Worm (Caenorhabditis elegans): Measurements from ENCODE around the gene lgg-3.

The lgg-3 gene

ce11 chrIII:5665278-5665677 lies 32.5 kb downstream of the lgg-3 start:
- TF ChIP-seq B0035.1 (tag; optimal IDR thresholded peaks at IDR 0.05) (no peak), aptf-3 (GFP tag; IDR thresholded peaks at IDR 0.05) (no peak), rcor-1 (GFP tag; IDR thresholded peaks at IDR 0.05) (no peak), snpc-3.4 (tag; optimal IDR thresholded peaks at IDR 0.05) (no peak), snpc-1.1 (tag; optimal IDR thresholded peaks at IDR 0.05; ENCODE audit: insufficient read depth) (no peak)

DNA sequence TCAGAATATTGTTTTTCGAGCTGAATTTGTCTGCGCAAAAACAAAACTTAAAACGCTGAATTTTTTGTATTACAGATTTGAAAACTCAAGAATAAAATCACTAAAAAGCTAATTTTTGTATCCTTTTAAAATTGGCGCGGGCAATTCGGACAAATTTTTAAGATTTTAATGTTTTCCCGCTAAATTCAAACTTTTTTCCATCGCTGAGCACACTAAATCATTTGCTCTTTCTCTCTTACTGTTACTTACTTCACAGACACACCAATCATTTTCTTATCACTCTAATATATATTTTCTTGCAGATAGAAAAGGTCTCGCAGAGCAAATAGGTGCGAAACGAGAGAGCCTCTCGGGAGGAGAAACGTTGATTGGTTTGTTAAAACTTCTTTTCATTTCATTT lies 33.9 kb downstream of the lgg-3 start, which contains the start of gene par-3:
TSS of gene par-3 (plus strand) at position 301 of the 400 bp plus-strand sequence.
- TF ChIP-seq pha-4 (tag; optimal IDR thresholded peaks at IDR 0.05) (no peak), nhr-80 (tag; optimal IDR thresholded peaks at IDR 0.05) (peak; percentile 15)

DNA sequence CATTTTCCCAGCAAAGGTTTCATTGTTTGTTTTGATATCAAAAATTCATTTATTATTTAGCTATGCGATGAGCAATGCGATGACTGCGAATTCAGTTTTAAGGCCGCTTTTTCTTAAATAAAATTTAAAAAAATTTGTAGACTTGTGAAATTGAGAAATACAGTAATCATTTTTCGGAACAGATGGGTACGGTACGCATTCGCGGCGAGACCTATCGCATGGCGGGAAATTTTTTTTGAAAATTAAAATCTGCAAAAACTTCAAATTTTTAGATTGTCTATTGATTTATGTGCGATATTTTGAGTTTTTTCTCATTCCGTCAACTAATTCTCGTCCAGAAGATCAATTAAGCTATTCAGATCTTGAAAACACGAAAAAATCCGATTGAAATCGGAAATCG lies 34.3 kb downstream of the lgg-3 start:
- peak; percentile 89 for TF ChIP-seq unc-130 (GFP tag; optimal IDR thresholded peaks at IDR 0.05)
- no peak for TF ChIP-seq cebp-2 (GFP tag; IDR thresholded peaks at IDR 0.05)
- TF ChIP-seq dox-1 (GFP tag; IDR thresholded peaks at IDR 0.05) = peak; percentile 86
- no peak for TF ChIP-seq ccch-3 (GFP tag; optimal IDR thresholded peaks at IDR 0.05)
- TF ChIP-seq hlh-12 (tag; optimal IDR thresholded peaks at IDR 0.05) = no peak
- TF ChIP-seq nfya-1 (tag; optimal IDR thresholded peaks at IDR 0.05; ENCODE audit: borderline replicate concordance, insufficient read depth) = no peak
- TF ChIP-seq sptf-2 (GFP tag; optimal IDR thresholded peaks at IDR 0.05) = no peak
- peak; percentile 99 for TF ChIP-seq F33H1.4 (GFP tag; IDR thresholded peaks at IDR 0.05)
- TF ChIP-seq ama-1 (optimal IDR thresholded peaks at IDR 0.05) = no peak
- no peak for TF ChIP-seq ama-1 (GFP tag; optimal IDR thresholded peaks at IDR 0.05)
- TF ChIP-seq lsl-1 (GFP tag; optimal IDR thresholded peaks at IDR 0.05) = peak; percentile 100
- TF ChIP-seq atf-7 (tag; optimal IDR thresholded peaks at IDR 0.05) = no peak
- no peak for TF ChIP-seq lsy-27 (tag; optimal IDR thresholded peaks at IDR 0.05; ENCODE audit: borderline replicate concordance, insufficient read depth)
- no peak for TF ChIP-seq Y56A3A.18 (GFP tag; IDR thresholded peaks at IDR 0.05)
- TF ChIP-seq Y53G8AR.9 (GFP tag; conservative IDR thresholded peaks at IDR 0.05) = peak; percentile 83
- no peak for TF ChIP-seq aptf-3 (GFP tag; IDR thresholded peaks at IDR 0.05)
- TF ChIP-seq sea-2 (GFP tag; IDR thresholded peaks at IDR 0.05) = no peak
- TF ChIP-seq madf-8 (GFP tag; conservative IDR thresholded peaks at IDR 0.05) = peak; percentile 100
- TF ChIP-seq K11D2.4 (GFP tag; IDR thresholded peaks at IDR 0.05) = no peak
- no peak for TF ChIP-seq F52B5.7 (tag; optimal IDR thresholded peaks at IDR 0.05)
- peak; percentile 56 for TF ChIP-seq hrde-1 (tag; optimal IDR thresholded peaks at IDR 0.05; ENCODE audit: borderline replicate concordance)
- no peak for TF ChIP-seq zim-3 (tag; optimal IDR thresholded peaks at IDR 0.05)
- peak; percentile 83 for TF ChIP-seq Y95B8A.8 (GFP tag; IDR thresholded peaks at IDR 0.05)
- 0 out of 2 replicates have a peak, but pooled peaks have one; percentile 48 for TF ChIP-seq Y79H2A.3 (GFP tag; conservative IDR thresholded peaks at IDR 0.05)
- TF ChIP-seq bed-1 (GFP tag; IDR thresholded peaks at IDR 0.05) = no peak
- peak; percentile 56 for TF ChIP-seq athp-1 (tag; optimal IDR thresholded peaks at IDR 0.05)
- TF ChIP-seq nhr-27 (tag; optimal IDR thresholded peaks at IDR 0.05) = no peak
- no peak for TF ChIP-seq ZK185.1 (tag; optimal IDR thresholded peaks at IDR 0.05; ENCODE audit: poor library complexity, severe bottlenecking)
- TF ChIP-seq pbrm-1 (GFP tag; IDR thresholded peaks at IDR 0.05) = peak; percentile 72; the same call in 1 of the 2 replicates
- no peak for TF ChIP-seq C06A6.2 (GFP tag; conservative IDR thresholded peaks at IDR 0.05)
- no peak for TF ChIP-seq attf-5 (GFP tag; optimal IDR thresholded peaks at IDR 0.05)
- peak; percentile 85 for TF ChIP-seq snpc-1.1 (tag; optimal IDR thresholded peaks at IDR 0.05; ENCODE audit: insufficient read depth)
- TF ChIP-seq egl-18 (GFP tag; IDR thresholded peaks at IDR 0.05) = no peak
- no peak for TF ChIP-seq mxl-1 (tag; optimal IDR thresholded peaks at IDR 0.05)
- TF ChIP-seq D2030.7 (GFP tag; IDR thresholded peaks at IDR 0.05) = peak; percentile 93
- TF ChIP-seq rec-8 (tag; optimal IDR thresholded peaks at IDR 0.05) = no peak
- TF ChIP-seq F22D6.2 (tag; optimal IDR thresholded peaks at IDR 0.05) = no peak
- TF ChIP-seq hmg-1.2 (GFP tag; IDR thresholded peaks at IDR 0.05) = peak; percentile 59; the same call in 1 of the 2 replicates
- peak; percentile 56; the same call in 1 of the 2 replicates for TF ChIP-seq madf-3 (GFP tag; IDR thresholded peaks at IDR 0.05)
- peak; percentile 100 for TF ChIP-seq madf-6 (GFP tag; IDR thresholded peaks at IDR 0.05)

Measured in whole organism, young adult.